Worm (Caenorhabditis elegans) whole organism, young adult: ENCODE data around the gene str-255.

Source experiments
- Y56A3A.18 ChIP-seq: fragments of 200-800 bp; sonication (Bioruptor generic); IDR thresholded peaks from 2 replicates; pipeline ENCODE4 v1.3.6; 2022; ENCODE audit warnings: missing genetic modification reagents, missing genetic modification characterization, missing compliant biosample characterization
- ama-1 ChIP-seq, 3 experiments: fragments of 150-350 bp in 1 of 3; sonication (generic microtip) in 2 of 3; optimal IDR thresholded peaks; 2 replicates each; lab custom pipeline; 2014 to 2018; ENCODE audit warnings: missing biosample characterization in 2 of 3, missing genetic modification characterization in 2 of 3, missing genetic modification reagents in 2 of 3
- attf-6 ChIP-seq: fragments of 200-800 bp; sonication (Bioruptor generic); IDR thresholded peaks from 2 replicates; pipeline ENCODE4 v1.3.6; 2022; ENCODE audit warnings: missing genetic modification reagents, missing genetic modification characterization, missing compliant biosample characterization
- snpc-1.1 ChIP-seq: sonication (generic microtip); optimal IDR thresholded peaks from 2 replicates; lab custom pipeline; 2017; ENCODE audit warnings: missing genetic modification characterization, mild to moderate bottlenecking, missing compliant biosample characterization, antibody characterized with exemption, moderate library complexity, missing genotype, missing genetic modification reagents; ENCODE audit not compliant: insufficient read depth

DNA sequence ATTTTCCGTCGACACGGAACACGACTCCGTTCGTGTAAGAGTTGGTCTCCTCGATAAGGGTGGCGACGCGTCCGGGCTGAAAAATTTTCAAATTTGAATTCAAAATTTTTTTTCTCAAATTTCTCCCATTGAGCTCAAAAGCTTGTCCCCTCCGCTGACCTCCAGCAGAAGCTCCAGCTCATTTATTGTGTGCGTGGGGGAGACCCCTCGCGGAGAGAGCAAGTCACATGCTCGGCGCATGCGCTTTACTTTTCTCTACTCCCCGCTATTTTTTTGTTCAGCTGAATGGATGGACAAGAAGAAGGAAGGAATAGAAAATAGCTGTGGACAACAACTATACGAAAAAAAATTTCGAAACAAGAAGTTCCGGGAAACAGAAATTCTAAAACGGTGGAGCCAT is 30.1 kb downstream of the str-255 start:
- TF ChIP-seq attf-6 (GFP tag; lab: Robert Waterston, UW) (no peak), snpc-1.1 (tag; lab: Kevin White, UChicago) (no peak), Y56A3A.18 (GFP tag; lab: Robert Waterston, UW) (no peak), ama-1 (optimal IDR thresholded peaks at IDR 0.05; lab: Kevin White, UChicago) (no peak), ama-1 (GFP tag; optimal IDR thresholded peaks at IDR 0.05; lab: Kevin White, UChicago) (no peak)
